Worm (Caenorhabditis elegans): ENCODE results near the gene ocr-1.

- TF ChIP-seq tbx-2 (tag; optimal IDR thresholded peaks at IDR 0.05) (no peak), fkh-10 (GFP tag; optimal IDR thresholded peaks at IDR 0.05) (no peak), rnt-1 (tag; optimal IDR thresholded peaks at IDR 0.05) (no peak), ama-1 (optimal IDR thresholded peaks at IDR 0.05) (no peak), syd-9 (tag; optimal IDR thresholded peaks at IDR 0.05) (no peak), pqm-1 (tag; optimal IDR thresholded peaks at IDR 0.05) (no peak), ceh-9 (tag; optimal IDR thresholded peaks at IDR 0.05) (no peak), ttx-3 (tag; optimal IDR thresholded peaks at IDR 0.05) (no peak), tbx-7 (tag; optimal IDR thresholded peaks at IDR 0.05) (no peak)
Measured at ce11 chrV:10768892-10769291, 4.7 kb downstream of the ocr-1 start.
